Fruit fly (Drosophila melanogaster) whole organism, wandering third instar larva: ENCODE measurements around the gene CG34008.

Experiments
- CG32264 ChIP-seq: fragments of 200-800 bp; sonication (Bioruptor generic); optimal IDR thresholded peaks from 2 replicates; lab custom pipeline; 2016; ENCODE audit warnings: missing biosample characterization, missing genetic modification characterization
- CrebA ChIP-seq: fragments of 200-800 bp; sonication (Bioruptor generic); optimal IDR thresholded peaks from 2 replicates; lab custom pipeline; 2016; ENCODE audit warnings: missing biosample characterization, mild to moderate bottlenecking, missing genetic modification characterization, borderline replicate concordance
- Myc ChIP-seq: fragments of >200 bp; optimal IDR thresholded peaks from 2 replicates; lab custom pipeline; 2017
- br ChIP-seq: fragments of 200-800 bp; sonication (Bioruptor generic); optimal IDR thresholded peaks from 2 replicates; lab custom pipeline; 2016; ENCODE audit warnings: missing biosample characterization, missing genetic modification characterization
- sage ChIP-seq: fragments of 200-800 bp; sonication (Bioruptor generic); optimal IDR thresholded peaks from 2 replicates; lab custom pipeline; 2016; ENCODE audit warnings: missing biosample characterization, mild to moderate bottlenecking, missing genetic modification characterization

dm6 chr3R:20573326-20573725 lies 8.0 kb downstream of the CG34008 start:
- no peak for TF ChIP-seq Myc (lab: Kevin White, UChicago)
- no peak for TF ChIP-seq CG32264 (GFP tag; lab: Kevin White, UChicago)
- no peak for TF ChIP-seq CrebA (GFP tag; lab: Kevin White, UChicago)
- TF ChIP-seq br (GFP tag; lab: Kevin White, UChicago), result no peak
- no peak for TF ChIP-seq sage (GFP tag; lab: Kevin White, UChicago)
